Fruit fly (Drosophila melanogaster) whole organism, wandering third instar larva: Measurements from ENCODE around the gene Art4.

Source experiments
- Abd-B ChIP-seq: fragments of >200 bp; optimal IDR thresholded peaks from 2 replicates; lab custom pipeline; 2017; ENCODE audit warnings: missing biosample characterization, missing genetic modification characterization
- CG32264 ChIP-seq: fragments of 200-800 bp; sonication (Bioruptor generic); optimal IDR thresholded peaks from 2 replicates; lab custom pipeline; 2016; ENCODE audit warnings: missing biosample characterization, missing genetic modification characterization
- CG9705 ChIP-seq: fragments of 200-800 bp; sonication (Bioruptor generic); optimal IDR thresholded peaks from 2 replicates; lab custom pipeline; 2018; ENCODE audit warnings: missing biosample characterization, mild to moderate bottlenecking, missing genetic modification characterization
- CrebA ChIP-seq: fragments of 200-800 bp; sonication (Bioruptor generic); optimal IDR thresholded peaks from 2 replicates; lab custom pipeline; 2016; ENCODE audit warnings: missing biosample characterization, mild to moderate bottlenecking, missing genetic modification characterization, borderline replicate concordance
- Dfd ChIP-seq: fragments of >200 bp; optimal IDR thresholded peaks from 2 replicates; lab custom pipeline; 2017; ENCODE audit warnings: missing biosample characterization, missing genetic modification characterization
- Dif ChIP-seq: fragments of 200-275, 200-300 bp; sonication (Bioruptor generic); optimal IDR thresholded peaks from 2 replicates; lab custom pipeline; 2018; ENCODE audit warnings: missing biosample characterization, missing genetic modification characterization; ENCODE audit not compliant: partially characterized antibody
- GATAd ChIP-seq: sonication (Bioruptor generic); optimal IDR thresholded peaks from 2 replicates; lab custom pipeline; 2016; ENCODE audit warnings: missing biosample characterization, missing genetic modification characterization
- HLH106 ChIP-seq: fragments of 200-800 bp; optimal IDR thresholded peaks from 3 replicates; lab custom pipeline; 2019; ENCODE audit warnings: missing biosample characterization, mild to moderate bottlenecking, missing genetic modification characterization, moderate library complexity
- Hnf4 ChIP-seq: fragments of 200-800 bp; sonication (Bioruptor generic); optimal IDR thresholded peaks from 2 replicates; lab custom pipeline; 2016; ENCODE audit warnings: missing biosample characterization, mild to moderate bottlenecking, missing genetic modification characterization
- Hr78 ChIP-seq: fragments of >200 bp; optimal IDR thresholded peaks from 2 replicates; lab custom pipeline; 2017; ENCODE audit warnings: missing biosample characterization, missing genetic modification characterization
- Hr83 ChIP-seq: fragments of 200-300 bp; sonication (Bioruptor generic); optimal IDR thresholded peaks from 2 replicates; lab custom pipeline; 2016; ENCODE audit warnings: missing biosample characterization, mild to moderate bottlenecking, missing genetic modification characterization, moderate library complexity; ENCODE audit not compliant: poor library complexity, severe bottlenecking
- Jra ChIP-seq: sonication (Bioruptor generic); optimal IDR thresholded peaks from 2 replicates; lab custom pipeline; 2016; ENCODE audit warnings: missing biosample characterization, missing genetic modification characterization
- Mio ChIP-seq: sonication (Bioruptor generic); optimal IDR thresholded peaks from 2 replicates; lab custom pipeline; 2016; ENCODE audit warnings: missing biosample characterization, missing genetic modification characterization
- Myc ChIP-seq: fragments of >200 bp; optimal IDR thresholded peaks from 2 replicates; lab custom pipeline; 2017
- N ChIP-seq: fragments of >200 bp; optimal IDR thresholded peaks from 2 replicates; lab custom pipeline; 2018; ENCODE audit warnings: missing biosample characterization, missing external identifiers, missing genetic modification characterization
- OdsH ChIP-seq: fragments of 200-800 bp; sonication (Bioruptor generic); optimal IDR thresholded peaks from 2 replicates; lab custom pipeline; 2016; ENCODE audit warnings: missing biosample characterization, mild to moderate bottlenecking, missing genetic modification characterization
- Rel ChIP-seq, 2 experiments: fragments of 200-800 bp; sonication (Bioruptor generic) in 1 of 2; optimal IDR thresholded peaks; 2 replicates in 1 of 2; 3 replicates in 1 of 2; lab custom pipeline; 2016 to 2019; ENCODE audit warnings: mild to moderate bottlenecking in 2 of 2, missing biosample characterization in 2 of 2, missing genetic modification characterization in 2 of 2, moderate library complexity in 1 of 2
- Sp1 ChIP-seq: fragments of 200-800 bp; sonication (Bioruptor generic); optimal IDR thresholded peaks from 3 replicates; lab custom pipeline; 2019; ENCODE audit warnings: missing biosample characterization, mild to moderate bottlenecking, missing genetic modification characterization, moderate library complexity
- Vsx2 ChIP-seq: fragments of 200-300, 225-300 bp; sonication (Bioruptor generic); optimal IDR thresholded peaks from 2 replicates; lab custom pipeline; 2018; ENCODE audit warnings: missing biosample characterization, missing genetic modification characterization; ENCODE audit not compliant: partially characterized antibody
- br ChIP-seq: fragments of 200-800 bp; sonication (Bioruptor generic); optimal IDR thresholded peaks from 2 replicates; lab custom pipeline; 2016; ENCODE audit warnings: missing biosample characterization, missing genetic modification characterization
- brk ChIP-seq: fragments of 200-800 bp; sonication (Bioruptor generic); optimal IDR thresholded peaks from 2 replicates; lab custom pipeline; 2016; ENCODE audit warnings: missing biosample characterization, mild to moderate bottlenecking, missing genetic modification characterization
- dl ChIP-seq, 2 experiments: fragments of 175-275, 200-275 bp in 1 of 2; fragments of 200-275 bp in 1 of 2; sonication (Bioruptor generic); optimal IDR thresholded peaks; lab custom pipeline; 2018; ENCODE audit warnings: mild to moderate bottlenecking in 2 of 2, missing biosample characterization in 2 of 2, missing genetic modification characterization in 2 of 2, moderate library complexity in 2 of 2; ENCODE audit not compliant: partially characterized antibody in 2 of 2, insufficient read depth in 1 of 2
- dmrt93B ChIP-seq: fragments of 200-800 bp; sonication (Bioruptor generic); optimal IDR thresholded peaks from 2 replicates; lab custom pipeline; 2018; ENCODE audit warnings: missing biosample characterization, mild to moderate bottlenecking, missing genetic modification characterization
- dsf ChIP-seq: sonication (Bioruptor generic); optimal IDR thresholded peaks from 2 replicates; lab custom pipeline; 2016; ENCODE audit warnings: missing biosample characterization, missing genetic modification characterization, borderline replicate concordance
- ey ChIP-seq: fragments of 200-800 bp; sonication (Bioruptor generic); optimal IDR thresholded peaks from 2 replicates; lab custom pipeline; 2016; ENCODE audit warnings: missing biosample characterization, missing genetic modification characterization
- foxo ChIP-seq, 2 experiments: fragments of 200-800 bp; sonication (Bioruptor generic); optimal IDR thresholded peaks; 2 replicates in 1 of 2; 3 replicates in 1 of 2; lab custom pipeline; 2016 to 2017; ENCODE audit warnings: missing biosample characterization in 2 of 2, missing genetic modification characterization in 2 of 2
- fru ChIP-seq: fragments of 200-800 bp; sonication (Bioruptor generic); optimal IDR thresholded peaks from 3 replicates; lab custom pipeline; 2016; ENCODE audit warnings: missing biosample characterization, mild to moderate bottlenecking, missing genetic modification characterization
- h ChIP-seq: fragments of 200-800 bp; sonication (Bioruptor generic); optimal IDR thresholded peaks from 3 replicates; lab custom pipeline; 2016; ENCODE audit warnings: missing biosample characterization, mild to moderate bottlenecking, missing genetic modification characterization
- jim ChIP-seq: fragments of 175-275, 200-325 bp; sonication (Bioruptor generic); optimal IDR thresholded peaks from 2 replicates; lab custom pipeline; 2016; ENCODE audit warnings: missing biosample characterization, mild to moderate bottlenecking, missing genetic modification characterization
- lola ChIP-seq: fragments of >200 bp; optimal IDR thresholded peaks from 2 replicates; lab custom pipeline; 2017; ENCODE audit warnings: missing biosample characterization, missing genetic modification characterization
- pan ChIP-seq: fragments of >200 bp; optimal IDR thresholded peaks from 2 replicates; lab custom pipeline; 2017
- psq ChIP-seq: fragments of 200-800 bp; sonication (Bioruptor generic); optimal IDR thresholded peaks from 3 replicates; lab custom pipeline; 2017; ENCODE audit warnings: missing biosample characterization, mild to moderate bottlenecking, missing genetic modification characterization, moderate library complexity
- rgr ChIP-seq: fragments of 200-800 bp; sonication (Bioruptor generic); optimal IDR thresholded peaks from 3 replicates; lab custom pipeline; 2016; ENCODE audit warnings: missing biosample characterization, mild to moderate bottlenecking, missing genetic modification characterization
- sage ChIP-seq: fragments of 200-800 bp; sonication (Bioruptor generic); optimal IDR thresholded peaks from 2 replicates; lab custom pipeline; 2016; ENCODE audit warnings: missing biosample characterization, mild to moderate bottlenecking, missing genetic modification characterization
- sv ChIP-seq: fragments of 200-800 bp; sonication (Bioruptor generic); optimal IDR thresholded peaks from 3 replicates; lab custom pipeline; 2016; ENCODE audit warnings: missing biosample characterization, missing genetic modification characterization
- tai ChIP-seq: sonication (Bioruptor generic); optimal IDR thresholded peaks from 2 replicates; lab custom pipeline; 2016; ENCODE audit warnings: missing biosample characterization, missing genetic modification characterization
- usp ChIP-seq: fragments of >200 bp; optimal IDR thresholded peaks from 2 replicates; lab custom pipeline; 2017; ENCODE audit warnings: missing biosample characterization, missing genetic modification characterization
- woc ChIP-seq: sonication (Bioruptor generic); optimal IDR thresholded peaks from 2 replicates; lab custom pipeline; 2016; ENCODE audit warnings: missing biosample characterization, mild to moderate bottlenecking, missing genetic modification characterization

Gene Art4

dm6 chr3R:9985585-9986393, at the start of gene Art4:
TSS of gene Art4 (minus strand) at chr3R:9986060.
- TF ChIP-seq usp, result no peak
- TF ChIP-seq N (GFP tag; lab: Kevin White, UChicago), result peak; percentile 6
- TF ChIP-seq Rel (GFP tag; optimal IDR thresholded peaks at IDR 0.05; lab: Kevin White, UChicago), result no peak
- TF ChIP-seq Rel (tag; optimal IDR thresholded peaks at IDR 0.05; lab: Kevin White, UChicago), result no peak
- TF ChIP-seq Hnf4, result peak; percentile 54
- TF ChIP-seq Sp1 (GFP tag; lab: Kevin White, UChicago), result no peak
- no peak for TF ChIP-seq CG9705 (GFP tag; lab: Kevin White, UChicago)
- peak; percentile 39 for TF ChIP-seq HLH106 (tag; lab: Kevin White, UChicago)
- peak; percentile 88 for TF ChIP-seq Myc (lab: Kevin White, UChicago)
- peak; percentile 24 for TF ChIP-seq sv (GFP tag; lab: Kevin White, UChicago)
- TF ChIP-seq woc (GFP tag; lab: Kevin White, UChicago), result peak; percentile 58
- peak; percentile 8 for TF ChIP-seq dmrt93B (GFP tag; lab: Kevin White, UChicago)
- TF ChIP-seq Vsx2, result no peak
- TF ChIP-seq OdsH (GFP tag; lab: Kevin White, UChicago), result no peak
- TF ChIP-seq Abd-B (GFP tag; lab: Kevin White, UChicago), result no peak
- TF ChIP-seq fru (GFP tag; lab: Kevin White, UChicago), result peak; percentile 39
- TF ChIP-seq psq (GFP tag; lab: Kevin White, UChicago), result peak; percentile 26
- peak; percentile 37 for TF ChIP-seq Jra (GFP tag; lab: Kevin White, UChicago)
- TF ChIP-seq Mio (GFP tag; lab: Kevin White, UChicago), result no peak
- TF ChIP-seq Dif (GFP tag; lab: Kevin White, UChicago), result no peak
- no peak for TF ChIP-seq brk (GFP tag; lab: Kevin White, UChicago)
- TF ChIP-seq Hr78 (GFP tag; lab: Kevin White, UChicago), result no peak
- TF ChIP-seq dsf, result no peak
- TF ChIP-seq Dfd (GFP tag; lab: Kevin White, UChicago), result peak; percentile 50
- peak; percentile 39 for TF ChIP-seq br
- peak; percentile 17 for TF ChIP-seq rgr (GFP tag; lab: Kevin White, UChicago)
- no peak for TF ChIP-seq CrebA (GFP tag; lab: Kevin White, UChicago)
- TF ChIP-seq pan, result no peak
- peak; percentile 40 for TF ChIP-seq h (GFP tag; lab: Kevin White, UChicago)
- TF ChIP-seq lola (GFP tag; lab: Kevin White, UChicago), result no peak
- no peak for TF ChIP-seq dl (GFP tag; optimal IDR thresholded peaks at IDR 0.05; lab: Kevin White, UChicago; ENCODE audit: insufficient read depth in 1 of 2, partially characterized antibody in 2 of 2)
- peak; percentile 40 for TF ChIP-seq ey (GFP tag; lab: Kevin White, UChicago)
- no peak for TF ChIP-seq CG32264 (GFP tag; lab: Kevin White, UChicago)
- TF ChIP-seq sage (GFP tag; lab: Kevin White, UChicago), result no peak
- no peak for TF ChIP-seq tai (GFP tag; lab: Kevin White, UChicago)
- TF ChIP-seq Hr83 (GFP tag; lab: Kevin White, UChicago), result no peak
- peak in 1 of 2 experiments; percentile 51 for TF ChIP-seq foxo (GFP tag; optimal IDR thresholded peaks at IDR 0.05; lab: Kevin White, UChicago)
- TF ChIP-seq jim, result no peak
- no peak for TF ChIP-seq GATAd (GFP tag; lab: Kevin White, UChicago)

dm6 chr3R:10034995-10035446, 49.2 kb upstream of the Art4 start:
- TF ChIP-seq Rel (GFP tag; optimal IDR thresholded peaks at IDR 0.05; lab: Kevin White, UChicago) (no peak), Rel (tag; optimal IDR thresholded peaks at IDR 0.05; lab: Kevin White, UChicago) (peak; percentile 19), sage (GFP tag; lab: Kevin White, UChicago) (no peak), Dfd (GFP tag; lab: Kevin White, UChicago) (no peak), CG32264 (GFP tag; lab: Kevin White, UChicago) (no peak), lola (GFP tag; lab: Kevin White, UChicago) (no peak)
